Fruit fly (Drosophila melanogaster) whole organism, larva: ENCODE measurements around the gene AP-2sigma.

Source experiments
- noc ChIP-seq: fragments of 200-800 bp; sonication (Bioruptor generic); optimal IDR thresholded peaks from 3 replicates; lab custom pipeline; 2019; ENCODE audit warnings: missing biosample characterization, mild to moderate bottlenecking, missing genetic modification characterization, moderate library complexity

AP-2sigma gene

dm6 chr3R:21270609-21271143 is 801 bp upstream of the AP-2sigma start:
- no peak for TF ChIP-seq noc (tag; lab: Kevin White, UChicago)

DNA sequence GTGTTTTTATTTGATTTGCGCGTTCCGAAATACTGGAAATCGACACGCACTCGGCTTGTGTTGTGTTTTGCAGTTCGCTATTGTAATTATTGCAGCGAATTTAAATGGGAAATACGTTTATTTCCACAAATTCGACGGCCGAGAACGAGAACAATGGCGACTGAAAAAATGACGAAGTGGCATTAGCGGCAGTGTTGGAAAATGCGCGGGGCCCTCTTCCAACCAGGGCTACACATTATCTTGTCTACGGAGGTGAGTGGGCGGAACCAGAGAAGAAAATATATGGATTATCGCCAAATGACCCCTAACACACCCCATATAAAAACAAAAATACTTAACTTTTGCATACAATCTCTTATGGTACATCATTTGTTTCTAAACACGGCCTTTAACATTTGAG is 1.0 kb downstream of the AP-2sigma start, which contains the start of gene Rab1:
Gene Rab1 (minus strand): TSS at position 188 of the 400 bp plus-strand sequence.
- TF ChIP-seq noc (tag; lab: Kevin White, UChicago): peak; percentile 18

- TF ChIP-seq noc (tag; lab: Kevin White, UChicago): no peak
Measured at dm6 chr3R:21267972-21268512, 1.8 kb downstream of the AP-2sigma start.

dm6 chr3R:21263177-21263576 is 6.7 kb downstream of the AP-2sigma start:
- no peak for TF ChIP-seq noc (tag; lab: Kevin White, UChicago)

DNA sequence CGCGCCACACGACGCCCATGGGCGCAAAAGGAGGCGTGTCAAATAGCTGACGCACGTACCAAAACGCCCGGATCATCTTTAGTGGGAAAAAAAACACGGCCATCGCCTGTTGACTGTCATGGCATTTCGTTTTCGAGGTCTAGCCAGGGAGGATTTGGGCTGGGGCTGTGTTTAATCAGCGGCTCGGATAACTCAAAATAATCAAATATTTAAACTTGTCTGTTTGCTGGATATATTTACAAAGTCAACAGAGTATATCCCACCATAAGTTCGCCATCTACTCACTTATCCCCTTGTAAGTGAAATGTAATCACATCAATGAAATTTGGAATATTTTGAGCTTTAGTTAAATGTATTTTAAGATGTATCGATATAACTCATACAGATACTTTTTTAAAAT is 9.1 kb downstream of the AP-2sigma start:
- TF ChIP-seq noc (tag; lab: Kevin White, UChicago): no peak

DNA sequence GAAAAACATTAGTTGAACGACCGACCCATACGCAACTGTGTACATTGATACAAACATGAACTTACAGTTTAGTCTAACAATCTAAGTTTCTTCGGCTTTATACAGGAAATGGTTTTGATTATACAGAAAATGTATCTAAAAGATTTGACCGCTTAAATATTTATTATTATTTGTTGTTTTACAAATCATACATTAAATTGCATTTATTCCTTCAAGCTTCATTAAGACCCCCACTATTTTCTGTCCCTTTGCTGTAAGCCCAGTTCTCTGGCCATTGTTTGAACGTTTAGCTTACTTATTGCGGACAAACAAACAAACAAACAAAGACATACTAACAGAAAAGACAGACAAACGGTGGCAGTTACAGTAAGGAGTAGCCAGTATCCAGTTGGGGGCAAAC is 15.6 kb downstream of the AP-2sigma start:
- TF ChIP-seq noc (tag; lab: Kevin White, UChicago): no peak

dm6 chr3R:21252478-21252877 is 17.4 kb downstream of the AP-2sigma start:
- no peak for TF ChIP-seq noc (tag; lab: Kevin White, UChicago)

DNA sequence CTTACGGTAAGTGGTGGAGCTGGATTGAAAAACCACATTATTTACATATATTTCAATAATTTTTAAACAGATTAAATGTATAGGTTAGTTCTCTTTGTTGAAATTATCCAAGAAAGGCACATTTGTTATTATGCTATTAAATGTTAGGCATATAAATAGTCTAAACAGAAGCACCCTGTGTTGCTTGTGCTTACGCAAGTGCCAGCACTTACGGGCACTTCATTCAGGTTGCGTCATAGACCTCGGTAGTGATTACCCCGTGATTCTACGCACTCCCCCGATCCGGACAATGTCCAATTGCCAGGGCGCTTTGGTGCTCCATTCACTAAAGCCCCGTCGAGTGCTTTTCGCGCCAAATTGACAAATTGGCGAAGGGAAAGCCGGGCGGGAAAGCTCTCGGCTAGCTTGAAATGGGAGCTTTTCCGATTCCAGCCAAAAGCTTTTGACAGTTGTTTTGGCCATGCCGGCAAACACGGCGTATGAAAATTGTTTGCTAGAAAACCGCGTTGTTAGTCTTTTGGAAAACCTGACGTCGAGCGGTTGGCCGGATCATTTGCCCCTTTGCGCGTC is 23.3 kb downstream of the AP-2sigma start, which contains the start of gene ETHR:
Gene ETHR (plus strand): TSS at position 520 of the 570 bp plus-strand sequence.
- no peak for TF ChIP-seq noc (tag; lab: Kevin White, UChicago)

- TF ChIP-seq noc (tag; lab: Kevin White, UChicago): peak; percentile 72
Measured at dm6 chr3R:21245846-21246245, 24.0 kb downstream of the AP-2sigma start.

DNA sequence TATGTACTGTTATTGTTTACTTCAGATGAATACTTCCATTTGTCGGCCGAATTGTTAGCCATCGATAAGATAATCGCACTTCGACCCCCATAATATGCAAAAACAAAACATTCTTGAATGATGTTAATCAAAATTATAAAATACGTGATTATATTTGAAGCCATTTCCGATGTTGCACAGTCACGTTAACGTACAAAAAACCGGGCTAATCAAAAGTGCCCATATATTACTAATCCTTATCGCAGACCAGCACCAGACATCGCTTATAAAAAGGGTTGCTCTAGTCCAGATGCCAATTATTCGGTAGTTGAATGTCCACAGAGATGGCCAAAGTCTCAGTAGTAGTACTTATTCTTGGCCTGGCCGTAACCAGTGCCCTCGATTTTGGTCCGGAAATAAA is 27.6 kb downstream of the AP-2sigma start, which contains the start of gene CG5892:
Gene CG5892 (plus strand): TSS at position 301 of the 400 bp plus-strand sequence.
- TF ChIP-seq noc (tag; lab: Kevin White, UChicago): no peak

DNA sequence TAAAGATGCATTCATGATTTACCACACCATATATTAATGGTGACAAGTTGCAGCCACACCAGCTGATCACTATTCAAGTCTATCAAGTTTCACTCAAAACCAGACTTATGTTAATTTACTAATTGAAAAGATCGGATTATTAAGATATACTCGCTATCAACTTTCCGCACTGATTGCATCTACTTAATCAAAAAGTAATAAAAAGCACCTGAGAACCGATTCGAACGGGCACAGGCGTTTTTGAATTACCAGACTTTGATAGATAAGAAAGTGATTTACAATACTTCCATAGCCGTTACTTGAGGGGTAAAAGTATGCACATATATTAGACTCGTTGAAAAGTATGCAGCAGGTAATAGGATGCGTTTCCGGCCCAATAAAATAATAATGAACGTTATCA is 28.5 kb downstream of the AP-2sigma start:
- no peak for TF ChIP-seq noc (tag; lab: Kevin White, UChicago)

dm6 chr3R:21237099-21237498 is 32.8 kb downstream of the AP-2sigma start, which contains the start of gene e:
Gene e, minus strand, starts transcription at chr3R:21237177.
- no peak for TF ChIP-seq noc (tag; lab: Kevin White, UChicago)

DNA sequence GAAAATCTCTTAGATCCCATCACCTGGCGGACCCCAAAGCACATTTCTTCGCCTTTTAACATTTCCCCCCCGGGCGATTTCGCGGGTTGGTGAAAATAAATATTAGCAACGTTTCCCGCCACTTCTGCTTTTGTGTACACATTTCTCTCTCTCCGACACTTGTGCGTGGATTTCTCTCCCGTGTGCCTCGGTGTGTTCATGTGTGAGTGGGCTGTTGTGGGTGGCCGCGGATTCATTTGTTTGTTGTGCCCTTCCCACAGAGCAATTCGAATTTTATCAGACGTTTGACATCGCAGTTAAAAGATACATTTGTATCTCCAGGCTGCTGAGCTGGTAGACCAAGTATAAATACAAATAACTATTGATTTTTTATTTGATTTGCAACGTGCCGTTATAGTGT is 45.6 kb downstream of the AP-2sigma start:
- TF ChIP-seq noc (tag; lab: Kevin White, UChicago): no peak

DNA sequence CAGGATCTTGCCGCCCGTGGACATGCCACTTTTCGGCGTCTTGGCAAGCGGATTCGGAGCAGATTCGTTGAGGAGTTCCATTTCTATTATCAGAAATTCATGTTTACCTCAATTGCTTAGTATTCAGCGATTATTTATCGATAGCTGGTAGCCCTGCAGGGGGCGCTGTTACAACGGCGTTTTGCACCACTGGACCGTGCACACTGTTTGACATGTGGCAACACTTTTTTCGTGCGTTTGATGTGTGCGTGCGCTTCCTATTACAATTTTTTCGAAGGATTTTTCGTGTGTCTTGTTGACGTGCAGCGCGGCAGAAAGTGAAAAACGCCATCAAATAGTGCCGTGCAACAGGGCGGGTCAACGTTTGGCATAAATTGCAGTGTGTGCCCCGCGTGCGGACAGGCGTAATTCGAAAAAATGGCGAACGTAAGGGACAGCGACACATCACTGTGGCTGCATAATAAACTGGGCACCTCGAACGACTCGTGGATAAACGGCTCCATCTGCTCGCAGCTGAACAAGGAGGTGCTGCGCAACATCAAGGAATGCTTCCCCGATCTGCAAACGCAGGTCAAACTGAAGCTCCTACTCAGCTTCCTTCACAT is 46.3 kb downstream of the AP-2sigma start, which contains the start of the genes CG3337 and Nelf-A:
Gene CG3337 (minus strand): TSS at position 132 of the 605 bp plus-strand sequence.
Gene Nelf-A (plus strand): TSS at position 252 of the 605 bp plus-strand sequence.
- no peak for TF ChIP-seq noc (tag; lab: Kevin White, UChicago)
